Fruit fly (Drosophila melanogaster) whole organism, wandering third instar larva: ENCODE results near the gene Pmi.

ENCODE experiments used
- Abd-B ChIP-seq: fragments of >200 bp; optimal IDR thresholded peaks from 2 replicates; lab custom pipeline; 2017; ENCODE audit warnings: missing biosample characterization, missing genetic modification characterization
- CG32264 ChIP-seq: fragments of 200-800 bp; sonication (Bioruptor generic); optimal IDR thresholded peaks from 2 replicates; lab custom pipeline; 2016; ENCODE audit warnings: missing biosample characterization, missing genetic modification characterization
- CG9705 ChIP-seq: fragments of 200-800 bp; sonication (Bioruptor generic); optimal IDR thresholded peaks from 2 replicates; lab custom pipeline; 2018; ENCODE audit warnings: missing biosample characterization, mild to moderate bottlenecking, missing genetic modification characterization
- CrebA ChIP-seq: fragments of 200-800 bp; sonication (Bioruptor generic); optimal IDR thresholded peaks from 2 replicates; lab custom pipeline; 2016; ENCODE audit warnings: missing biosample characterization, mild to moderate bottlenecking, missing genetic modification characterization, borderline replicate concordance
- Dfd ChIP-seq: fragments of >200 bp; optimal IDR thresholded peaks from 2 replicates; lab custom pipeline; 2017; ENCODE audit warnings: missing biosample characterization, missing genetic modification characterization
- Dif ChIP-seq: fragments of 200-275, 200-300 bp; sonication (Bioruptor generic); optimal IDR thresholded peaks from 2 replicates; lab custom pipeline; 2018; ENCODE audit warnings: missing biosample characterization, missing genetic modification characterization; ENCODE audit not compliant: partially characterized antibody
- GATAd ChIP-seq: sonication (Bioruptor generic); optimal IDR thresholded peaks from 2 replicates; lab custom pipeline; 2016; ENCODE audit warnings: missing biosample characterization, missing genetic modification characterization
- HLH106 ChIP-seq: fragments of 200-800 bp; optimal IDR thresholded peaks from 3 replicates; lab custom pipeline; 2019; ENCODE audit warnings: missing biosample characterization, mild to moderate bottlenecking, missing genetic modification characterization, moderate library complexity
- Hnf4 ChIP-seq: fragments of 200-800 bp; sonication (Bioruptor generic); optimal IDR thresholded peaks from 2 replicates; lab custom pipeline; 2016; ENCODE audit warnings: missing biosample characterization, mild to moderate bottlenecking, missing genetic modification characterization
- Hr78 ChIP-seq: fragments of >200 bp; optimal IDR thresholded peaks from 2 replicates; lab custom pipeline; 2017; ENCODE audit warnings: missing biosample characterization, missing genetic modification characterization
- Hr83 ChIP-seq: fragments of 200-300 bp; sonication (Bioruptor generic); optimal IDR thresholded peaks from 2 replicates; lab custom pipeline; 2016; ENCODE audit warnings: missing biosample characterization, mild to moderate bottlenecking, missing genetic modification characterization, moderate library complexity; ENCODE audit not compliant: poor library complexity, severe bottlenecking
- Jra ChIP-seq: sonication (Bioruptor generic); optimal IDR thresholded peaks from 2 replicates; lab custom pipeline; 2016; ENCODE audit warnings: missing biosample characterization, missing genetic modification characterization
- Mio ChIP-seq: sonication (Bioruptor generic); optimal IDR thresholded peaks from 2 replicates; lab custom pipeline; 2016; ENCODE audit warnings: missing biosample characterization, missing genetic modification characterization
- Myc ChIP-seq: fragments of >200 bp; optimal IDR thresholded peaks from 2 replicates; lab custom pipeline; 2017
- N ChIP-seq: fragments of >200 bp; optimal IDR thresholded peaks from 2 replicates; lab custom pipeline; 2018; ENCODE audit warnings: missing biosample characterization, missing external identifiers, missing genetic modification characterization
- OdsH ChIP-seq: fragments of 200-800 bp; sonication (Bioruptor generic); optimal IDR thresholded peaks from 2 replicates; lab custom pipeline; 2016; ENCODE audit warnings: missing biosample characterization, mild to moderate bottlenecking, missing genetic modification characterization
- Rel ChIP-seq, 2 experiments: fragments of 200-800 bp; sonication (Bioruptor generic) in 1 of 2; optimal IDR thresholded peaks; 2 replicates in 1 of 2; 3 replicates in 1 of 2; lab custom pipeline; 2016 to 2019; ENCODE audit warnings: mild to moderate bottlenecking in 2 of 2, missing biosample characterization in 2 of 2, missing genetic modification characterization in 2 of 2, moderate library complexity in 1 of 2
- Sp1 ChIP-seq: fragments of 200-800 bp; sonication (Bioruptor generic); optimal IDR thresholded peaks from 3 replicates; lab custom pipeline; 2019; ENCODE audit warnings: missing biosample characterization, mild to moderate bottlenecking, missing genetic modification characterization, moderate library complexity
- Vsx2 ChIP-seq: fragments of 200-300, 225-300 bp; sonication (Bioruptor generic); optimal IDR thresholded peaks from 2 replicates; lab custom pipeline; 2018; ENCODE audit warnings: missing biosample characterization, missing genetic modification characterization; ENCODE audit not compliant: partially characterized antibody
- br ChIP-seq: fragments of 200-800 bp; sonication (Bioruptor generic); optimal IDR thresholded peaks from 2 replicates; lab custom pipeline; 2016; ENCODE audit warnings: missing biosample characterization, missing genetic modification characterization
- brk ChIP-seq: fragments of 200-800 bp; sonication (Bioruptor generic); optimal IDR thresholded peaks from 2 replicates; lab custom pipeline; 2016; ENCODE audit warnings: missing biosample characterization, mild to moderate bottlenecking, missing genetic modification characterization
- dl ChIP-seq, 2 experiments: fragments of 175-275, 200-275 bp in 1 of 2; fragments of 200-275 bp in 1 of 2; sonication (Bioruptor generic); optimal IDR thresholded peaks; lab custom pipeline; 2018; ENCODE audit warnings: mild to moderate bottlenecking in 2 of 2, missing biosample characterization in 2 of 2, missing genetic modification characterization in 2 of 2, moderate library complexity in 2 of 2; ENCODE audit not compliant: partially characterized antibody in 2 of 2, insufficient read depth in 1 of 2
- dmrt93B ChIP-seq: fragments of 200-800 bp; sonication (Bioruptor generic); optimal IDR thresholded peaks from 2 replicates; lab custom pipeline; 2018; ENCODE audit warnings: missing biosample characterization, mild to moderate bottlenecking, missing genetic modification characterization
- dsf ChIP-seq: sonication (Bioruptor generic); optimal IDR thresholded peaks from 2 replicates; lab custom pipeline; 2016; ENCODE audit warnings: missing biosample characterization, missing genetic modification characterization, borderline replicate concordance
- ey ChIP-seq: fragments of 200-800 bp; sonication (Bioruptor generic); optimal IDR thresholded peaks from 2 replicates; lab custom pipeline; 2016; ENCODE audit warnings: missing biosample characterization, missing genetic modification characterization
- foxo ChIP-seq, 2 experiments: fragments of 200-800 bp; sonication (Bioruptor generic); optimal IDR thresholded peaks; 2 replicates in 1 of 2; 3 replicates in 1 of 2; lab custom pipeline; 2016 to 2017; ENCODE audit warnings: missing biosample characterization in 2 of 2, missing genetic modification characterization in 2 of 2
- fru ChIP-seq: fragments of 200-800 bp; sonication (Bioruptor generic); optimal IDR thresholded peaks from 3 replicates; lab custom pipeline; 2016; ENCODE audit warnings: missing biosample characterization, mild to moderate bottlenecking, missing genetic modification characterization
- h ChIP-seq: fragments of 200-800 bp; sonication (Bioruptor generic); optimal IDR thresholded peaks from 3 replicates; lab custom pipeline; 2016; ENCODE audit warnings: missing biosample characterization, mild to moderate bottlenecking, missing genetic modification characterization
- jim ChIP-seq: fragments of 175-275, 200-325 bp; sonication (Bioruptor generic); optimal IDR thresholded peaks from 2 replicates; lab custom pipeline; 2016; ENCODE audit warnings: missing biosample characterization, mild to moderate bottlenecking, missing genetic modification characterization
- lola ChIP-seq: fragments of >200 bp; optimal IDR thresholded peaks from 2 replicates; lab custom pipeline; 2017; ENCODE audit warnings: missing biosample characterization, missing genetic modification characterization
- pan ChIP-seq: fragments of >200 bp; optimal IDR thresholded peaks from 2 replicates; lab custom pipeline; 2017
- psq ChIP-seq: fragments of 200-800 bp; sonication (Bioruptor generic); optimal IDR thresholded peaks from 3 replicates; lab custom pipeline; 2017; ENCODE audit warnings: missing biosample characterization, mild to moderate bottlenecking, missing genetic modification characterization, moderate library complexity
- rgr ChIP-seq: fragments of 200-800 bp; sonication (Bioruptor generic); optimal IDR thresholded peaks from 3 replicates; lab custom pipeline; 2016; ENCODE audit warnings: missing biosample characterization, mild to moderate bottlenecking, missing genetic modification characterization
- sage ChIP-seq: fragments of 200-800 bp; sonication (Bioruptor generic); optimal IDR thresholded peaks from 2 replicates; lab custom pipeline; 2016; ENCODE audit warnings: missing biosample characterization, mild to moderate bottlenecking, missing genetic modification characterization
- sv ChIP-seq: fragments of 200-800 bp; sonication (Bioruptor generic); optimal IDR thresholded peaks from 3 replicates; lab custom pipeline; 2016; ENCODE audit warnings: missing biosample characterization, missing genetic modification characterization
- tai ChIP-seq: sonication (Bioruptor generic); optimal IDR thresholded peaks from 2 replicates; lab custom pipeline; 2016; ENCODE audit warnings: missing biosample characterization, missing genetic modification characterization
- usp ChIP-seq: fragments of >200 bp; optimal IDR thresholded peaks from 2 replicates; lab custom pipeline; 2017; ENCODE audit warnings: missing biosample characterization, missing genetic modification characterization
- woc ChIP-seq: sonication (Bioruptor generic); optimal IDR thresholded peaks from 2 replicates; lab custom pipeline; 2016; ENCODE audit warnings: missing biosample characterization, mild to moderate bottlenecking, missing genetic modification characterization

Pmi gene

dm6 chr3L:5770113-5770798 is 9.6 kb upstream of the Pmi start:
- no peak for TF ChIP-seq rgr
- TF ChIP-seq HLH106 (tag; lab: Kevin White, UChicago): peak; percentile 9
- no peak for TF ChIP-seq OdsH (GFP tag; lab: Kevin White, UChicago)
- peak; percentile 8 for TF ChIP-seq Dif (GFP tag; lab: Kevin White, UChicago)
- TF ChIP-seq jim (GFP tag; lab: Kevin White, UChicago): peak; percentile 41
- TF ChIP-seq fru (GFP tag; lab: Kevin White, UChicago): no peak
- peak; percentile 15 for TF ChIP-seq CG9705 (GFP tag; lab: Kevin White, UChicago)
- peak; percentile 95 for TF ChIP-seq psq (GFP tag; lab: Kevin White, UChicago)
- TF ChIP-seq foxo (GFP tag; optimal IDR thresholded peaks at IDR 0.05; lab: Kevin White, UChicago): no peak
- TF ChIP-seq Rel (GFP tag; optimal IDR thresholded peaks at IDR 0.05; lab: Kevin White, UChicago): no peak
- peak; percentile 95 for TF ChIP-seq Rel (tag; optimal IDR thresholded peaks at IDR 0.05; lab: Kevin White, UChicago)
- TF ChIP-seq usp (GFP tag; lab: Kevin White, UChicago): no peak
- no peak for TF ChIP-seq lola
- peak; percentile 60 for TF ChIP-seq Sp1 (GFP tag; lab: Kevin White, UChicago)
- no peak for TF ChIP-seq h
- no peak for TF ChIP-seq Myc (lab: Kevin White, UChicago)

- TF ChIP-seq psq (GFP tag; lab: Kevin White, UChicago) (peak; percentile 45), lola (no peak), Myc (lab: Kevin White, UChicago) (peak; percentile 92), CG32264 (GFP tag; lab: Kevin White, UChicago) (peak; percentile 85), Dfd (GFP tag; lab: Kevin White, UChicago) (no peak), OdsH (GFP tag; lab: Kevin White, UChicago) (peak; percentile 94), fru (GFP tag; lab: Kevin White, UChicago) (peak; percentile 93), h (peak; percentile 93), dsf (GFP tag; lab: Kevin White, UChicago) (peak; percentile 14), rgr (peak; percentile 91), pan (lab: Kevin White, UChicago) (no peak), dmrt93B (GFP tag; lab: Kevin White, UChicago) (no peak), CrebA (GFP tag; lab: Kevin White, UChicago) (no peak), sv (GFP tag; lab: Kevin White, UChicago) (peak; percentile 89), woc (GFP tag; lab: Kevin White, UChicago) (peak; percentile 95), foxo (GFP tag; optimal IDR thresholded peaks at IDR 0.05; lab: Kevin White, UChicago) (peak; percentile 60 to 93), Jra (GFP tag; lab: Kevin White, UChicago) (peak; percentile 89), usp (GFP tag; lab: Kevin White, UChicago) (no peak), HLH106 (tag; lab: Kevin White, UChicago) (peak; percentile 89), Hr83 (GFP tag; lab: Kevin White, UChicago) (peak; percentile 59), brk (GFP tag; lab: Kevin White, UChicago) (no peak), ey (GFP tag; lab: Kevin White, UChicago) (peak; percentile 93), Hr78 (GFP tag; lab: Kevin White, UChicago) (no peak), jim (GFP tag; lab: Kevin White, UChicago) (peak; percentile 88), dl (GFP tag; optimal IDR thresholded peaks at IDR 0.05; lab: Kevin White, UChicago; ENCODE audit: insufficient read depth in 1 of 2, partially characterized antibody in 2 of 2) (peak in 1 of 2 experiments; percentile 41), Rel (GFP tag; optimal IDR thresholded peaks at IDR 0.05; lab: Kevin White, UChicago) (no peak), Rel (tag; optimal IDR thresholded peaks at IDR 0.05; lab: Kevin White, UChicago) (peak; percentile 86), Abd-B (GFP tag; lab: Kevin White, UChicago) (no peak), Vsx2 (GFP tag; lab: Kevin White, UChicago) (no peak), sage (no peak), N (no peak), br (peak; percentile 94), Mio (GFP tag; lab: Kevin White, UChicago) (peak; percentile 66), GATAd (GFP tag; lab: Kevin White, UChicago) (peak; percentile 100), CG9705 (GFP tag; lab: Kevin White, UChicago) (peak; percentile 73), Sp1 (GFP tag; lab: Kevin White, UChicago) (peak; percentile 88), tai (no peak), Hnf4 (GFP tag; lab: Kevin White, UChicago) (no peak), Dif (GFP tag; lab: Kevin White, UChicago) (peak; percentile 49)
- TF ChIP-seq, all 38 proteins: peak for 24
Observed at dm6 chr3L:5770817-5771425, 8.9 kb upstream of the Pmi start.
